Worm (Caenorhabditis elegans): ENCODE data around the gene tat-1.

ce11 chrIII:12420256-12420655, 1.3 kb downstream of the tat-1 start:
- no peak for TF ChIP-seq pha-4 (tag; optimal IDR thresholded peaks at IDR 0.05)
- TF ChIP-seq sox-4 (tag; optimal IDR thresholded peaks at IDR 0.05): no peak
- no peak for TF ChIP-seq ceh-22 (tag; optimal IDR thresholded peaks at IDR 0.05)
- TF ChIP-seq ceh-24 (tag; optimal IDR thresholded peaks at IDR 0.05): no peak
- TF ChIP-seq unc-86 (tag; optimal IDR thresholded peaks at IDR 0.05): no peak
- no peak for TF ChIP-seq lin-11 (tag; optimal IDR thresholded peaks at IDR 0.05)
- no peak for TF ChIP-seq unc-55 (GFP tag; optimal IDR thresholded peaks at IDR 0.05)
- TF ChIP-seq ets-4 (tag; optimal IDR thresholded peaks at IDR 0.05): no peak
- no peak for TF ChIP-seq nhr-11 (tag; optimal IDR thresholded peaks at IDR 0.05)
- TF ChIP-seq hlh-13 (GFP tag; optimal IDR thresholded peaks at IDR 0.05): no peak
- TF ChIP-seq ref-2 (tag; optimal IDR thresholded peaks at IDR 0.05): no peak
- TF ChIP-seq nfya-1 (tag; optimal IDR thresholded peaks at IDR 0.05): peak; percentile 98

Data from whole organism, late embryonic.